Fruit fly (Drosophila melanogaster): ENCODE data around the gene pb.

pb gene

dm6 chr3R:6762794-6763407 is 21.0 kb upstream of the pb start (continued):
- peak; percentile 70 for TF ChIP-seq zfh1 (GFP tag; IDR thresholded peaks at IDR 0.05)
- no peak for TF ChIP-seq pita (GFP tag; optimal IDR thresholded peaks at IDR 0.05)
- TF ChIP-seq CG13296 (GFP tag; optimal IDR thresholded peaks at IDR 0.05), result peak; percentile 26
- TF ChIP-seq CG6175 (GFP tag; IDR thresholded peaks at IDR 0.05), result no peak
- TF ChIP-seq CG9215 (GFP tag; IDR thresholded peaks at IDR 0.05), result peak; percentile 40; the same call in 1 of the 2 replicates
- TF ChIP-seq odd (GFP tag; optimal IDR thresholded peaks at IDR 0.05), result peak; percentile 80
- TF ChIP-seq HLH54F (GFP tag; optimal IDR thresholded peaks at IDR 0.05), result peak; percentile 12
- TF ChIP-seq amos (GFP tag; IDR thresholded peaks at IDR 0.05; ENCODE audit: partially characterized antibody), result no peak
- TF ChIP-seq fd96Cb (tag; optimal IDR thresholded peaks at IDR 0.05), result peak; percentile 93
- peak; percentile 6 for TF ChIP-seq HmgZ (tag; optimal IDR thresholded peaks at IDR 0.05)
- peak; percentile 77 for TF ChIP-seq Med (GFP tag)
- TF ChIP-seq Pdp1 (GFP tag; optimal IDR thresholded peaks at IDR 0.05), result peak; percentile 21 to 58
- TF ChIP-seq Hsf (GFP tag; optimal IDR thresholded peaks at IDR 0.05), result peak; percentile 73
- TF ChIP-seq pum (GFP tag; optimal IDR thresholded peaks at IDR 0.05), result peak; percentile 19
- peak; percentile 33 for TF ChIP-seq CG33213 (GFP tag; optimal IDR thresholded peaks at IDR 0.05)
- 0 out of 2 replicates have a peak, but pooled peaks have one; percentile 38 for TF ChIP-seq CG32532 (GFP tag; IDR thresholded peaks at IDR 0.05)
- peak; percentile 95 for TF ChIP-seq gcm (GFP tag; optimal IDR thresholded peaks at IDR 0.05)
- peak; percentile 97 for TF ChIP-seq CG31441 (GFP tag; IDR thresholded peaks at IDR 0.05)
- peak; percentile 58 for TF ChIP-seq Mes4 (GFP tag; optimal IDR thresholded peaks at IDR 0.05)
- TF ChIP-seq BEAF-32 (GFP tag; optimal IDR thresholded peaks at IDR 0.05), result no peak
- TF ChIP-seq sens-2 (GFP tag; IDR thresholded peaks at IDR 0.05), result peak; percentile 59
- TF ChIP-seq dm (GFP tag; optimal IDR thresholded peaks at IDR 0.05), result no peak
- peak; percentile 57 for TF ChIP-seq bab2 (GFP tag; optimal IDR thresholded peaks at IDR 0.05)
- peak; percentile 63 for TF ChIP-seq CG18599 (GFP tag; optimal IDR thresholded peaks at IDR 0.05)
- TF ChIP-seq dpn (GFP tag; optimal IDR thresholded peaks at IDR 0.05), result peak in 1 of 2 experiments; percentile 71
- TF ChIP-seq Meics (GFP tag; optimal IDR thresholded peaks at IDR 0.05), result peak; percentile 54
- TF ChIP-seq prd (optimal IDR thresholded peaks at IDR 0.05), result no peak
- TF ChIP-seq prd (GFP tag; IDR thresholded peaks at IDR 0.05), result peak; percentile 89
- TF ChIP-seq sob (GFP tag; IDR thresholded peaks at IDR 0.05), result no peak
- no peak for TF ChIP-seq HmgD (GFP tag; optimal IDR thresholded peaks at IDR 0.05)
- peak; percentile 53 for TF ChIP-seq dan (GFP tag; IDR thresholded peaks at IDR 0.05)
- TF ChIP-seq CG1602 (GFP tag; optimal IDR thresholded peaks at IDR 0.05), result peak; percentile 89
- TF ChIP-seq Nf-YA (GFP tag; IDR thresholded peaks at IDR 0.05), result peak; percentile 9; the same call in 1 of the 2 replicates
- peak; percentile 70 for TF ChIP-seq CG18619 (GFP tag; optimal IDR thresholded peaks at IDR 0.05)
- TF ChIP-seq maf-S (GFP tag; optimal IDR thresholded peaks at IDR 0.05), result no peak
- no peak for TF ChIP-seq aop (GFP tag; IDR thresholded peaks at IDR 0.05)
- no peak for TF ChIP-seq NFAT (GFP tag; IDR thresholded peaks at IDR 0.05)
- peak; percentile 52 for TF ChIP-seq CG11398 (GFP tag; optimal IDR thresholded peaks at IDR 0.05)
- peak; percentile 76 for TF ChIP-seq E2f1 (GFP tag; IDR thresholded peaks at IDR 0.05)
- peak; percentile 90 for TF ChIP-seq pros (GFP tag; optimal IDR thresholded peaks at IDR 0.05)
- no peak for TF ChIP-seq gfzf (GFP tag; optimal IDR thresholded peaks at IDR 0.05)
- TF ChIP-seq Chrac-16 (GFP tag; optimal IDR thresholded peaks at IDR 0.05), result peak; percentile 89
- peak; percentile 51 for TF ChIP-seq run (tag; optimal IDR thresholded peaks at IDR 0.05)
- peak; percentile 93 for TF ChIP-seq CG7271 (tag; optimal IDR thresholded peaks at IDR 0.05)
- peak; percentile 79 for TF ChIP-seq CG8359 (GFP tag; optimal IDR thresholded peaks at IDR 0.05; ENCODE audit: borderline replicate concordance)
- peak; percentile 79 for TF ChIP-seq CG10654 (GFP tag; optimal IDR thresholded peaks at IDR 0.05)
- peak; percentile 95 for TF ChIP-seq CoRest (tag; optimal IDR thresholded peaks at IDR 0.05)
- TF ChIP-seq CG8089 (GFP tag; optimal IDR thresholded peaks at IDR 0.05), result peak; percentile 62
- peak; percentile 79 for TF ChIP-seq CG7745 (tag; optimal IDR thresholded peaks at IDR 0.05)
- no peak for TF ChIP-seq CG7963 (GFP tag; IDR thresholded peaks at IDR 0.05; ENCODE audit: partially characterized antibody)

All from whole organism, embryonic.